Worm (Caenorhabditis elegans): Measurements from ENCODE around the gene dop-5.

DNA sequence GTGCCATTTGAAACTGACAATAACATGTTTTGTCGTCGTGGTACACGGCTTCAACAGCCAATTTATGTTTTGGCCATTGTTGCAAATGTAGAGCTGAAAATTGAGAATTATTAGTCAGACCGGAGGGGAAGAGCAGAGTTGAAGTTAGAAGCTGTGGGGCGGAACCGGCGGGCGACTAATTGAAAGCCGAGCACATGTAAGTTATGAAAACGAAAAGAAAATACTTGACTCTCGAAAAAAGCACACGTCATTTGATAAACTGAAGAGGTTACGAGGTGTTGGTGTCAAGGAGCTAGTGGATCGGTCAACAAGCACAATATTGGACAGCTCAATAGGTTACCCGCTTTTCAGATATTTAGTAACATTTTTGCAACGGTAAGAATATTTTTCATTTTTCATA lies at the start of gene dop-5:
- no peak for TF ChIP-seq bed-2 (GFP tag; IDR thresholded peaks at IDR 0.05)
- TF ChIP-seq ztf-25 (GFP tag; IDR thresholded peaks at IDR 0.05), result no peak
- no peak for TF ChIP-seq Y56A3A.18 (GFP tag; IDR thresholded peaks at IDR 0.05)
- no peak for TF ChIP-seq lsl-1 (GFP tag; optimal IDR thresholded peaks at IDR 0.05)
- no peak for TF ChIP-seq let-607 (tag; optimal IDR thresholded peaks at IDR 0.05)
- no peak for TF ChIP-seq sdz-38 (tag; optimal IDR thresholded peaks at IDR 0.05)
- TF ChIP-seq snpc-4 (GFP tag; optimal IDR thresholded peaks at IDR 0.05), result no peak
- no peak for TF ChIP-seq snpc-4 (tag; optimal IDR thresholded peaks at IDR 0.05)

All from whole organism, young adult.